Worm (Caenorhabditis elegans) whole organism, late embryonic: ENCODE data around the gene dhs-5.
A peak's percentile ranks its signal among the peaks of the same experiment; 100 is the strongest.

Experiments
- F13H6.1 ChIP-seq: sonication (generic microtip); optimal IDR thresholded peaks from 2 replicates; lab custom pipeline; 2016; ENCODE audit warnings: missing genetic modification characterization, missing compliant biosample characterization
- K02D7.2 ChIP-seq: sonication (generic microtip); optimal IDR thresholded peaks from 2 replicates; lab custom pipeline; 2017; ENCODE audit warnings: mild to moderate bottlenecking, missing genetic modification characterization, missing compliant biosample characterization
- ceh-18 ChIP-seq: sonication (generic microtip); optimal IDR thresholded peaks from 2 replicates; lab custom pipeline; 2016; ENCODE audit warnings: missing genetic modification characterization, missing compliant biosample characterization
- ceh-22 ChIP-seq: sonication (generic microtip); optimal IDR thresholded peaks from 2 replicates; lab custom pipeline; 2017; ENCODE audit warnings: missing biosample characterization, missing genetic modification characterization
- ceh-24 ChIP-seq: sonication (generic microtip); optimal IDR thresholded peaks from 2 replicates; lab custom pipeline; 2016; ENCODE audit warnings: mild to moderate bottlenecking, missing genetic modification characterization, missing compliant biosample characterization
- ceh-30 ChIP-seq: fragments of 150-350 bp; optimal IDR thresholded peaks from 2 replicates; lab custom pipeline; 2014; ENCODE audit warnings: missing biosample characterization, missing genetic modification characterization
- ceh-31 ChIP-seq: sonication (generic microtip); optimal IDR thresholded peaks from 2 replicates; lab custom pipeline; 2016; ENCODE audit warnings: missing genetic modification characterization, missing compliant biosample characterization
- ceh-45 ChIP-seq: fragments of 200-800 bp; sonication (Bioruptor generic); IDR thresholded peaks from 2 replicates; pipeline ENCODE4 v1.3.6; 2022; ENCODE audit warnings: missing genetic modification reagents, missing genetic modification characterization, missing compliant biosample characterization
- che-1 ChIP-seq: sonication (generic microtip); optimal IDR thresholded peaks from 2 replicates; lab custom pipeline; 2016; ENCODE audit warnings: mild to moderate bottlenecking, missing genetic modification characterization, missing compliant biosample characterization
- dmd-4 ChIP-seq: sonication (generic microtip); optimal IDR thresholded peaks from 2 replicates; lab custom pipeline; 2016; ENCODE audit warnings: borderline replicate concordance, missing genetic modification characterization, missing compliant biosample characterization
- elt-2 ChIP-seq: sonication (generic microtip); optimal IDR thresholded peaks from 2 replicates; lab custom pipeline; 2016; ENCODE audit warnings: missing genetic modification reagents, missing genetic modification characterization, missing compliant biosample characterization
- elt-4 ChIP-seq: sonication (generic microtip); optimal IDR thresholded peaks from 2 replicates; lab custom pipeline; 2016; ENCODE audit warnings: missing genetic modification characterization, missing compliant biosample characterization
- eyg-1 ChIP-seq: sonication (generic microtip); optimal IDR thresholded peaks from 2 replicates; lab custom pipeline; 2016; ENCODE audit warnings: missing genotype, missing genetic modification characterization, missing compliant biosample characterization
- fax-1 ChIP-seq: sonication (generic microtip); optimal IDR thresholded peaks from 2 replicates; lab custom pipeline; 2016; ENCODE audit warnings: missing genotype, missing genetic modification characterization, missing compliant biosample characterization
- fkh-10 ChIP-seq: fragments of 150-350 bp; optimal IDR thresholded peaks from 2 replicates; lab custom pipeline; 2014; ENCODE audit warnings: missing biosample characterization, missing genetic modification reagents, missing genetic modification characterization
- gmeb-2 ChIP-seq: sonication (generic microtip); optimal IDR thresholded peaks from 2 replicates; lab custom pipeline; 2016; ENCODE audit warnings: missing genetic modification characterization, inconsistent platforms, missing compliant biosample characterization
- hlh-15 ChIP-seq: sonication (generic microtip); optimal IDR thresholded peaks from 2 replicates; lab custom pipeline; 2016; ENCODE audit warnings: missing genetic modification characterization, missing compliant biosample characterization
- hlh-30 ChIP-seq: sonication (generic microtip); optimal IDR thresholded peaks from 2 replicates; lab custom pipeline; 2017; ENCODE audit warnings: antibody characterized with exemption, missing genetic modification characterization, missing compliant biosample characterization; ENCODE audit not compliant: insufficient read depth
- hlh-6 ChIP-seq: sonication (generic microtip); optimal IDR thresholded peaks from 2 replicates; lab custom pipeline; 2016; ENCODE audit warnings: missing genotype, missing genetic modification characterization, missing compliant biosample characterization
- mec-3 ChIP-seq: sonication (generic microtip); optimal IDR thresholded peaks from 2 replicates; lab custom pipeline; 2016; ENCODE audit warnings: borderline replicate concordance, missing genetic modification characterization, missing compliant biosample characterization
- nhr-11 ChIP-seq: fragments of 150-350 bp; optimal IDR thresholded peaks from 2 replicates; lab custom pipeline; 2014; ENCODE audit warnings: missing biosample characterization, missing genetic modification characterization
- pag-3 ChIP-seq: sonication (generic microtip); optimal IDR thresholded peaks from 2 replicates; lab custom pipeline; 2016; ENCODE audit warnings: missing compliant biosample characterization, missing genetic modification characterization, borderline replicate concordance
- rnt-1 ChIP-seq: sonication (generic microtip); optimal IDR thresholded peaks from 2 replicates; lab custom pipeline; 2016; ENCODE audit warnings: missing genetic modification characterization, missing compliant biosample characterization
- tbx-7 ChIP-seq: sonication (generic microtip); optimal IDR thresholded peaks from 2 replicates; lab custom pipeline; 2016; ENCODE audit warnings: missing genotype, missing genetic modification characterization, missing compliant biosample characterization
- unc-3 ChIP-seq, 2 experiments: fragments of 200-800 bp in 1 of 2; sonication (Bioruptor generic) in 1 of 2; sonication (generic microtip) in 1 of 2; conservative IDR thresholded peaks in 1 of 2; optimal IDR thresholded peaks in 1 of 2; 2 replicates each; pipeline versions ENCODE4 v1.3.6 to Lab custom; 2016 to 2022; ENCODE audit warnings: missing compliant biosample characterization in 2 of 2, missing genetic modification characterization in 2 of 2, missing genetic modification reagents in 1 of 2
- unc-42 ChIP-seq: sonication (generic microtip); optimal IDR thresholded peaks from 2 replicates; lab custom pipeline; 2016; ENCODE audit warnings: missing genotype, missing genetic modification characterization, missing compliant biosample characterization
- unc-55 ChIP-seq: sonication (generic microtip); optimal IDR thresholded peaks from 2 replicates; lab custom pipeline; 2017; ENCODE audit warnings: missing biosample characterization, missing genetic modification reagents, missing genetic modification characterization
- unc-86 ChIP-seq: sonication (generic microtip); optimal IDR thresholded peaks from 2 replicates; lab custom pipeline; 2016; ENCODE audit warnings: missing genetic modification characterization, missing compliant biosample characterization
- zip-5 ChIP-seq: sonication (generic microtip); optimal IDR thresholded peaks from 2 replicates; lab custom pipeline; 2016; ENCODE audit warnings: missing genetic modification characterization, missing compliant biosample characterization
- ztf-16 ChIP-seq: sonication (generic microtip); optimal IDR thresholded peaks from 2 replicates; lab custom pipeline; 2017; ENCODE audit warnings: missing genetic modification characterization, missing compliant biosample characterization

dhs-5 gene

ce11 chrII:5465729-5466408 is 12.2 kb downstream of the dhs-5 start, which contains the start of gene clr-1:
Gene clr-1 (plus strand): TSS chrII:5466358.
- TF ChIP-seq unc-55 (GFP tag; lab: Kevin White, UChicago) (peak; percentile 48), zip-5 (tag; lab: Kevin White, UChicago) (no peak), ceh-45 (GFP tag; lab: Robert Waterston, UW) (no peak), nhr-11 (tag; lab: Kevin White, UChicago) (no peak)

ce11 chrII:5473946-5474423 is 20.3 kb downstream of the dhs-5 start, which contains the start of gene mrps-16:
Gene mrps-16 (plus strand): TSS chrII:5474373.
- peak; percentile 53 for TF ChIP-seq unc-42 (tag; lab: Kevin White, UChicago)
- TF ChIP-seq ceh-24 = no peak
- TF ChIP-seq ceh-30 (tag; lab: Kevin White, UChicago) = no peak
- peak; percentile 1 for TF ChIP-seq unc-86 (tag; lab: Kevin White, UChicago)

- TF ChIP-seq elt-2 (no peak), ceh-31 (tag; lab: Kevin White, UChicago) (no peak), tbx-7 (tag; lab: Kevin White, UChicago) (no peak), gmeb-2 (tag; lab: Kevin White, UChicago) (no peak)
Observed at ce11 chrII:5474946-5475345, 21.3 kb downstream of the dhs-5 start, which contains the start of gene ilcr-2. Gene ilcr-2 (plus strand): TSS chrII:5475246.

ce11 chrII:5478318-5478717 is 24.7 kb downstream of the dhs-5 start, which contains the start of gene F56D1.1:
Gene F56D1.1 (plus strand): TSS chrII:5478618.
- TF ChIP-seq eyg-1 (tag; lab: Kevin White, UChicago) (no peak), K02D7.2 (tag; lab: Kevin White, UChicago) (no peak), dmd-4 (tag; lab: Kevin White, UChicago) (no peak), unc-86 (tag; lab: Kevin White, UChicago) (no peak), fax-1 (no peak), unc-42 (tag; lab: Kevin White, UChicago) (no peak), ceh-18 (tag; lab: Kevin White, UChicago) (no peak), ceh-31 (tag; lab: Kevin White, UChicago) (no peak), pag-3 (tag; lab: Kevin White, UChicago) (no peak), che-1 (tag; lab: Kevin White, UChicago) (no peak), fkh-10 (GFP tag; lab: Kevin White, UChicago) (no peak)

- no peak for TF ChIP-seq ceh-18 (tag; lab: Kevin White, UChicago)
- no peak for TF ChIP-seq hlh-15 (tag; lab: Kevin White, UChicago)
- TF ChIP-seq mec-3 = no peak
- no peak for TF ChIP-seq ceh-22
- TF ChIP-seq ceh-24 = no peak
- TF ChIP-seq ztf-16 (tag; lab: Kevin White, UChicago) = no peak
- TF ChIP-seq F13H6.1 (tag; lab: Kevin White, UChicago) = no peak
- no peak for TF ChIP-seq rnt-1 (tag; lab: Kevin White, UChicago)
- no peak for TF ChIP-seq unc-3 (GFP tag; conservative IDR thresholded peaks at IDR 0.05; lab: Robert Waterston, UW)
- no peak for TF ChIP-seq unc-3 (tag; optimal IDR thresholded peaks at IDR 0.05; lab: Kevin White, UChicago)
- no peak for TF ChIP-seq hlh-6 (tag; lab: Kevin White, UChicago)
- no peak for TF ChIP-seq nhr-11 (tag; lab: Kevin White, UChicago)
- no peak for TF ChIP-seq ceh-30 (tag; lab: Kevin White, UChicago)
- no peak for TF ChIP-seq hlh-30 (tag; lab: Kevin White, UChicago)
- no peak for TF ChIP-seq elt-4 (tag; lab: Kevin White, UChicago)
- TF ChIP-seq ceh-45 (GFP tag; lab: Robert Waterston, UW) = no peak
Observed at ce11 chrII:5481982-5482381, 28.3 kb downstream of the dhs-5 start, which contains the start of gene cal-8. Gene cal-8 (minus strand): TSS chrII:5482041.
